Fruit fly (Drosophila melanogaster) whole organism, larva: ENCODE data around the gene RpL26.

ENCODE experiments used
- noc ChIP-seq: fragments of 200-800 bp; sonication (Bioruptor generic); optimal IDR thresholded peaks from 3 replicates; lab custom pipeline; 2019; ENCODE audit warnings: missing biosample characterization, mild to moderate bottlenecking, missing genetic modification characterization, moderate library complexity

The RpL26 gene

dm6 chr3L:18890283-18891175 lies 8.1 kb upstream of the RpL26 start, which contains the start of gene CG3961:
TSS of gene CG3961 (minus strand) at chr3L:18890483.
- TF ChIP-seq noc (tag; lab: Kevin White, UChicago): peak; percentile 78

dm6 chr3L:18891986-18892385 lies 6.7 kb upstream of the RpL26 start, which contains the start of gene NijB:
TSS of gene NijB (plus strand) at chr3L:18892383.
- no peak for TF ChIP-seq noc (tag; lab: Kevin White, UChicago)

- TF ChIP-seq noc (tag; lab: Kevin White, UChicago): peak; percentile 24
Measured at dm6 chr3L:18895079-18895478, 3.6 kb upstream of the RpL26 start.

dm6 chr3L:18896297-18896863 lies 2.3 kb upstream of the RpL26 start:
- no peak for TF ChIP-seq noc (tag; lab: Kevin White, UChicago)

dm6 chr3L:18897459-18898085 lies 1.1 kb upstream of the RpL26 start:
- TF ChIP-seq noc (tag; lab: Kevin White, UChicago): no peak

- TF ChIP-seq noc (tag; lab: Kevin White, UChicago): peak; percentile 51
Measured at dm6 chr3L:18898086-18898470, 597 bp upstream of the RpL26 start, which contains the start of gene CG3902. TSS of gene CG3902 (minus strand) at chr3L:18898293.

- no peak for TF ChIP-seq noc (tag; lab: Kevin White, UChicago)
Measured at dm6 chr3L:18901411-18901810, 2.7 kb downstream of the RpL26 start, which contains the start of the genes arx and CG6843. TSS of gene arx (minus strand) at chr3L:18901554. TSS of gene CG6843 (plus strand) at chr3L:18901594.

dm6 chr3L:18904772-18905601 lies 6.3 kb downstream of the RpL26 start, which contains the start of the genes CSN1b and Prp6:
TSS of gene CSN1b (minus strand) at chr3L:18904930.
TSS of gene Prp6 (plus strand) at chr3L:18905372.
- no peak for TF ChIP-seq noc (tag; lab: Kevin White, UChicago)

- TF ChIP-seq noc (tag; lab: Kevin White, UChicago): no peak
Measured at dm6 chr3L:18911082-18911481, 12.4 kb downstream of the RpL26 start, which contains the start of gene Ir75d. TSS of gene Ir75d (minus strand) at chr3L:18911182.

- TF ChIP-seq noc (tag; lab: Kevin White, UChicago): no peak
Measured at dm6 chr3L:18914100-18914683, 15.5 kb downstream of the RpL26 start, which contains the start of gene COX6AL2. TSS of gene COX6AL2 (minus strand) at chr3L:18914150.

dm6 chr3L:18916466-18916865 lies 17.8 kb downstream of the RpL26 start:
- TF ChIP-seq noc (tag; lab: Kevin White, UChicago): no peak

dm6 chr3L:18917281-18917680 lies 18.6 kb downstream of the RpL26 start, which contains the start of gene CG6839:
TSS of gene CG6839 (plus strand) at chr3L:18917581.
- TF ChIP-seq noc (tag; lab: Kevin White, UChicago): no peak

- no peak for TF ChIP-seq noc (tag; lab: Kevin White, UChicago)
Measured at dm6 chr3L:18920219-18920618, 21.5 kb downstream of the RpL26 start, which contains the start of gene CG18223. TSS of gene CG18223 (minus strand) at chr3L:18920319.

dm6 chr3L:18922086-18922485 lies 23.4 kb downstream of the RpL26 start, which contains the start of gene CG3819:
TSS of gene CG3819 (minus strand) at chr3L:18922108.
- TF ChIP-seq noc (tag; lab: Kevin White, UChicago): no peak
